Worm (Caenorhabditis elegans) whole organism, L4/young adult: Measurements from ENCODE around the gene nhr-159.

Experiments used
- W03F9.2 ChIP-seq: fragments of 150-350 bp; optimal IDR thresholded peaks from 2 replicates; lab custom pipeline; 2014; ENCODE audit warnings: missing biosample characterization, missing genetic modification characterization
- dao-5 ChIP-seq: sonication (generic microtip); optimal IDR thresholded peaks from 2 replicates; lab custom pipeline; 2016; ENCODE audit warnings: missing genotype, missing genetic modification characterization, moderate library complexity, missing compliant biosample characterization
- him-1 ChIP-seq: sonication (generic microtip); optimal IDR thresholded peaks from 2 replicates; lab custom pipeline; 2016; ENCODE audit warnings: missing genotype, missing genetic modification reagents, missing genetic modification characterization, missing compliant biosample characterization

- TF ChIP-seq him-1 (tag; lab: Kevin White, UChicago) (no peak), W03F9.2 (tag; lab: Kevin White, UChicago) (no peak), dao-5 (tag; lab: Kevin White, UChicago) (no peak)
These were observed 41.2 kb upstream of the nhr-159 start, which contains the start of gene srx-66 for ce11 chrV:3919289-3919688.
